Fruit fly (Drosophila melanogaster) whole organism, wandering third instar larva: ENCODE measurements around the gene wds.
A peak's percentile ranks its signal among the peaks of the same experiment; 100 is the strongest.

ENCODE experiments used
- Abd-B ChIP-seq: fragments of >200 bp; optimal IDR thresholded peaks from 2 replicates; lab custom pipeline; 2017; ENCODE audit warnings: missing biosample characterization, missing genetic modification characterization
- Hnf4 ChIP-seq: fragments of 200-800 bp; sonication (Bioruptor generic); optimal IDR thresholded peaks from 2 replicates; lab custom pipeline; 2016; ENCODE audit warnings: missing biosample characterization, mild to moderate bottlenecking, missing genetic modification characterization
- OdsH ChIP-seq: fragments of 200-800 bp; sonication (Bioruptor generic); optimal IDR thresholded peaks from 2 replicates; lab custom pipeline; 2016; ENCODE audit warnings: missing biosample characterization, mild to moderate bottlenecking, missing genetic modification characterization
- Sp1 ChIP-seq: fragments of 200-800 bp; sonication (Bioruptor generic); optimal IDR thresholded peaks from 3 replicates; lab custom pipeline; 2019; ENCODE audit warnings: missing biosample characterization, mild to moderate bottlenecking, missing genetic modification characterization, moderate library complexity
- lola ChIP-seq: fragments of >200 bp; optimal IDR thresholded peaks from 2 replicates; lab custom pipeline; 2017; ENCODE audit warnings: missing biosample characterization, missing genetic modification characterization
- psq ChIP-seq: fragments of 200-800 bp; sonication (Bioruptor generic); optimal IDR thresholded peaks from 3 replicates; lab custom pipeline; 2017; ENCODE audit warnings: missing biosample characterization, mild to moderate bottlenecking, missing genetic modification characterization, moderate library complexity
- sage ChIP-seq: fragments of 200-800 bp; sonication (Bioruptor generic); optimal IDR thresholded peaks from 2 replicates; lab custom pipeline; 2016; ENCODE audit warnings: missing biosample characterization, mild to moderate bottlenecking, missing genetic modification characterization
- usp ChIP-seq: fragments of >200 bp; optimal IDR thresholded peaks from 2 replicates; lab custom pipeline; 2017; ENCODE audit warnings: missing biosample characterization, missing genetic modification characterization

dm6 chrX:2633847-2634776 lies 48.3 kb downstream of the wds start, which contains the start of gene sgg:
- no peak for TF ChIP-seq Abd-B
- no peak for TF ChIP-seq lola
- TF ChIP-seq Sp1 (GFP tag; lab: Kevin White, UChicago): no peak
- peak; percentile 64 for TF ChIP-seq psq
- TF ChIP-seq OdsH (GFP tag; lab: Kevin White, UChicago): no peak
- no peak for TF ChIP-seq usp (GFP tag; lab: Kevin White, UChicago)
- no peak for TF ChIP-seq Hnf4 (GFP tag; lab: Kevin White, UChicago)
- TF ChIP-seq sage (GFP tag; lab: Kevin White, UChicago): no peak
